Worm (Caenorhabditis elegans): ENCODE data around the gene lev-1.

Gene lev-1

DNA sequence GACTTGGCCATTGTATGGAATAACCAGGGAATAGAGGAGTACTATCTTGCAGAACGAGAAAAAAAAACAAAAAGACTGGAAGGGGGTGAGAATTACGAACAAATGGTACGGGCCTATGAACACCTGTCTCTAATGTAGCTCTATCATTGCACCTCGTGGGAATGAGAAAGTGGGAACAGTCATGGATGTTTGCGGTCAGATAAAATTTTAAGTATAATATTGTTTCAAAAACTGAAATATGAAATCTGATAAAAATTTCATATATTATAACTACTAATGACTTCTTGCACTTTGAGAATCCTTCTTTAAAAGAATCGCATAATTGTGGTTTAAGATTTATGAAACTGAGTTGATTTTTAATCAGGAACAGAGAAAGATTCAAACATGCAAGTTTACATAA is 14.0 kb upstream of the lev-1 start, which contains the start of gene F58D2.5:
Gene F58D2.5, minus strand, starts transcription at position 101 of the 400 bp plus-strand sequence.
- no peak for TF ChIP-seq somi-1 (GFP tag; optimal IDR thresholded peaks at IDR 0.05)
- TF ChIP-seq tbp1 (GFP tag; optimal IDR thresholded peaks at IDR 0.05) = no peak
- TF ChIP-seq aptf-3 (GFP tag; IDR thresholded peaks at IDR 0.05) = no peak
- no peak for TF ChIP-seq attf-3 (GFP tag; conservative IDR thresholded peaks at IDR 0.05)
- TF ChIP-seq cebp-2 (GFP tag; IDR thresholded peaks at IDR 0.05) = no peak
- TF ChIP-seq hrde-1 (tag; optimal IDR thresholded peaks at IDR 0.05; ENCODE audit: borderline replicate concordance) = no peak
- TF ChIP-seq sptf-2 (GFP tag; optimal IDR thresholded peaks at IDR 0.05) = no peak
- no peak for TF ChIP-seq lsl-1 (GFP tag; optimal IDR thresholded peaks at IDR 0.05)
- no peak for TF ChIP-seq lir-1 (GFP tag; conservative IDR thresholded peaks at IDR 0.05)
- TF ChIP-seq F37B4.10 (GFP tag; IDR thresholded peaks at IDR 0.05) = no peak
- TF ChIP-seq nhr-120 (GFP tag; IDR thresholded peaks at IDR 0.05) = no peak
- TF ChIP-seq hmg-1.2 (GFP tag; IDR thresholded peaks at IDR 0.05) = no peak
- TF ChIP-seq Y53G8AR.9 (GFP tag; conservative IDR thresholded peaks at IDR 0.05) = no peak
- TF ChIP-seq egrh-3 (GFP tag; IDR thresholded peaks at IDR 0.05) = no peak
- TF ChIP-seq ztf-22 (GFP tag; optimal IDR thresholded peaks at IDR 0.05) = no peak
- TF ChIP-seq attf-6 (GFP tag; IDR thresholded peaks at IDR 0.05) = no peak

DNA sequence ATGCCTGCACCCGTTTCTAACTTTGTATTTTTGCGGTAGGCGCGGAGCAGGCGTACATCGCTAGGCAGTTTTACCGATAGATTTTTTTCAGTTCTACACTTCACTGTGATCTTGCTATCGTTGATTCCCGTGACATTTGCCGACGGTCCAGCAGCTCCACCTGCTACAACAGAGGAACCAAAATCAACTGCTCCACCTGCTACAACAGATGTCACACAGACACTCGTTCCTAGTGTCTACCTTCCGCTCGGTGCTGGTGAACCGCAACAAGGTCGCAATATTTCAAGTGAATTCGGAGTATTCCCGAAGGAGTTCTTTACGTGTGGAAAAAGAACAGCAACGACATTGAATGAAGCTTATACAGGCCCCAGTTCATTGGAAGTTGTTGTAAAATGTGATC is 10.9 kb upstream of the lev-1 start:
- TF ChIP-seq atf-7 (tag; optimal IDR thresholded peaks at IDR 0.05) = no peak
- no peak for TF ChIP-seq repo-1 (tag; optimal IDR thresholded peaks at IDR 0.05)
- TF ChIP-seq ztf-28 (GFP tag; IDR thresholded peaks at IDR 0.05) = no peak
- TF ChIP-seq lsl-1 (GFP tag; optimal IDR thresholded peaks at IDR 0.05) = no peak
- TF ChIP-seq nhr-80 (tag; optimal IDR thresholded peaks at IDR 0.05) = no peak
- no peak for TF ChIP-seq attf-5 (GFP tag; optimal IDR thresholded peaks at IDR 0.05)
- TF ChIP-seq hlh-26 (GFP tag; conservative IDR thresholded peaks at IDR 0.05) = no peak
- no peak for TF ChIP-seq F37B4.10 (GFP tag; IDR thresholded peaks at IDR 0.05)
- TF ChIP-seq ceh-100 (GFP tag; IDR thresholded peaks at IDR 0.05) = no peak
- TF ChIP-seq K12H6.12 (tag; optimal IDR thresholded peaks at IDR 0.05) = no peak
- no peak for TF ChIP-seq ceh-27 (GFP tag; optimal IDR thresholded peaks at IDR 0.05)
- TF ChIP-seq unc-62 (GFP tag; optimal IDR thresholded peaks at IDR 0.05) = no peak
- TF ChIP-seq snpc-1.1 (tag; optimal IDR thresholded peaks at IDR 0.05; ENCODE audit: insufficient read depth) = no peak

DNA sequence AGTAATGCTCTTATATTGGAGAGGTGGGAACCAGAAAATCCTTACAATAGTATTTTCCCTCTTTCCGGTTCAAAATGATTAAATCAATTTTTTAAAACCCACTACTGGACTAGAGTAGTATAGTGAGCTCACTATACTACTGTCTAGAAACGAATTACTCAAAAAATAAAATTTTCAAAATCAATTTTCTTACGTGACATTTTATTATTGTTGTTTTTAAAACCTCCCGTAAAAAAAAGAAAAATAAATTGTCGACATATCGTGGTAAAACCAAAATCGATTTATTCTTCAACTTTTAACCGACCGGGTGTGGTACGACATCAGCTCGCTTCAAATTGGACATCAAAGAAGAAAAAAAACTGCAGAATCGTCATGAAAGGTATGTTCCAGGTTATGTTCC is 10.3 kb upstream of the lev-1 start, which contains the start of gene F58D2.2:
Gene F58D2.2, plus strand, starts transcription at position 301 of the 400 bp plus-strand sequence.
- TF ChIP-seq die-1 (tag; optimal IDR thresholded peaks at IDR 0.05) = no peak
- no peak for TF ChIP-seq pbrm-1 (GFP tag; IDR thresholded peaks at IDR 0.05)
- TF ChIP-seq egrh-3 (GFP tag; IDR thresholded peaks at IDR 0.05) = no peak
- TF ChIP-seq akir-1 (GFP tag; optimal IDR thresholded peaks at IDR 0.05) = no peak
- no peak for TF ChIP-seq mxl-1 (tag; optimal IDR thresholded peaks at IDR 0.05)
- no peak for TF ChIP-seq pha-4 (tag; optimal IDR thresholded peaks at IDR 0.05)
- TF ChIP-seq nhr-120 (GFP tag; IDR thresholded peaks at IDR 0.05) = no peak
- TF ChIP-seq nhr-27 (tag; optimal IDR thresholded peaks at IDR 0.05) = no peak
- TF ChIP-seq F39B2.1 (GFP tag; IDR thresholded peaks at IDR 0.05) = no peak
- TF ChIP-seq hlh-26 (GFP tag; conservative IDR thresholded peaks at IDR 0.05) = no peak
- TF ChIP-seq nhr-179 (tag; optimal IDR thresholded peaks at IDR 0.05) = no peak
- TF ChIP-seq egl-44 (GFP tag; IDR thresholded peaks at IDR 0.05) = no peak
- no peak for TF ChIP-seq nfya-2 (GFP tag; IDR thresholded peaks at IDR 0.05)
- no peak for TF ChIP-seq hrde-1 (tag; optimal IDR thresholded peaks at IDR 0.05; ENCODE audit: borderline replicate concordance)
